Fruit fly (Drosophila melanogaster) whole organism, embryonic: ENCODE measurements around the gene CG32829.

Experiments
- Aef1 ChIP-seq: fragments of 200-800 bp; sonication (Bioruptor generic); IDR thresholded peaks from 3 replicates; pipeline ENCODE4 v1.3.6; 2022; ENCODE audit warnings: missing biosample characterization, missing genetic modification characterization
- CG10209 ChIP-seq: fragments of 200-800 bp; sonication (Bioruptor generic); optimal IDR thresholded peaks from 3 replicates; lab custom pipeline; 2017; ENCODE audit warnings: missing biosample characterization, mild to moderate bottlenecking, missing genetic modification characterization, missing genetic modification reagents
- CG10462 ChIP-seq: fragments of 200-800 bp; sonication (Bioruptor generic); optimal IDR thresholded peaks from 2 replicates; lab custom pipeline; 2016; ENCODE audit warnings: missing biosample characterization, missing genetic modification characterization
- CG12071 ChIP-seq: fragments of 200-800 bp; sonication (Bioruptor generic); optimal IDR thresholded peaks from 3 replicates; lab custom pipeline; 2018; ENCODE audit warnings: missing biosample characterization, mild to moderate bottlenecking, missing genetic modification characterization
- CG15073 ChIP-seq: fragments of 200-800 bp; sonication (Bioruptor generic); optimal IDR thresholded peaks from 2 replicates; lab custom pipeline; 2016; ENCODE audit warnings: missing biosample characterization, missing genetic modification characterization
- CG15479 ChIP-seq: fragments of 200-800 bp; sonication (Bioruptor generic); optimal IDR thresholded peaks from 3 replicates; lab custom pipeline; 2019; ENCODE audit warnings: missing biosample characterization, mild to moderate bottlenecking, missing genetic modification characterization, moderate library complexity
- CG17385 ChIP-seq: fragments of 200-800 bp; sonication (Bioruptor generic); optimal IDR thresholded peaks from 3 replicates; lab custom pipeline; 2018; ENCODE audit warnings: missing biosample characterization, mild to moderate bottlenecking, missing genetic modification characterization
- CG17829 ChIP-seq: fragments of 200-800 bp; optimal IDR thresholded peaks from 2 replicates; lab custom pipeline; 2019; ENCODE audit warnings: missing biosample characterization, mild to moderate bottlenecking, missing genetic modification characterization, moderate library complexity
- CG2120 ChIP-seq: fragments of 200-800 bp; sonication (Bioruptor generic); optimal IDR thresholded peaks from 3 replicates; lab custom pipeline; 2016; ENCODE audit warnings: missing biosample characterization, missing genetic modification characterization
- CG2202 ChIP-seq: fragments of 200-800 bp; sonication (Bioruptor generic); optimal IDR thresholded peaks from 2 replicates; lab custom pipeline; 2018; ENCODE audit warnings: missing biosample characterization, mild to moderate bottlenecking, missing genetic modification characterization
- CG2712 ChIP-seq: fragments of 200-800 bp; optimal IDR thresholded peaks from 3 replicates; lab custom pipeline; 2019; ENCODE audit warnings: missing biosample characterization, mild to moderate bottlenecking, missing genetic modification characterization, moderate library complexity
- CG32772 ChIP-seq: fragments of 200-800 bp; sonication (Bioruptor generic); IDR thresholded peaks from 2 replicates; pipeline ENCODE4 v1.3.6; 2022; ENCODE audit warnings: missing biosample characterization, missing genetic modification characterization
- CG3281 ChIP-seq: fragments of 200-800 bp; sonication (Bioruptor generic); optimal IDR thresholded peaks from 3 replicates; lab custom pipeline; 2017; ENCODE audit warnings: missing biosample characterization, mild to moderate bottlenecking, missing genetic modification characterization
- CG5180 ChIP-seq: fragments of 200-800 bp; sonication (Bioruptor generic); optimal IDR thresholded peaks from 3 replicates; lab custom pipeline; 2017; ENCODE audit warnings: missing biosample characterization, missing genetic modification characterization, mild to moderate bottlenecking, moderate library complexity, missing genetic modification reagents
- D ChIP-seq, 2 experiments: fragments of 200-800 bp in 1 of 2; fragments of >200 bp in 1 of 2; sonication (Bioruptor generic) in 1 of 2; optimal IDR thresholded peaks; 2 replicates in 1 of 2; 3 replicates in 1 of 2; lab custom pipeline; 2017; ENCODE audit warnings: mild to moderate bottlenecking in 1 of 2, missing biosample characterization in 1 of 2, missing genetic modification characterization in 1 of 2, missing genetic modification reagents in 1 of 2
- D19B ChIP-seq: fragments of 200-800 bp; sonication (Bioruptor generic); optimal IDR thresholded peaks from 2 replicates; lab custom pipeline; 2017; ENCODE audit warnings: missing biosample characterization, mild to moderate bottlenecking, missing genetic modification characterization
- Deaf1 ChIP-seq: fragments of 200-800 bp; optimal IDR thresholded peaks from 3 replicates; lab custom pipeline; 2019; ENCODE audit warnings: missing biosample characterization, mild to moderate bottlenecking, missing genetic modification characterization, moderate library complexity
- Dip2 ChIP-seq: fragments of 200-800 bp; sonication (Bioruptor generic); IDR thresholded peaks from 2 replicates; pipeline ENCODE4 v1.3.6; 2022; ENCODE audit warnings: missing biosample characterization, missing genetic modification characterization
- Dp ChIP-seq: fragments of 200-800 bp; sonication (Bioruptor generic); optimal IDR thresholded peaks from 2 replicates; lab custom pipeline; 2018; ENCODE audit warnings: missing biosample characterization, mild to moderate bottlenecking, missing genetic modification characterization, moderate library complexity
- E2f2 ChIP-seq: fragments of 200-800 bp; sonication (Bioruptor generic); IDR thresholded peaks from 2 replicates; pipeline ENCODE4 v1.3.6; 2022; ENCODE audit warnings: missing biosample characterization, missing genetic modification characterization
- Hmr ChIP-seq: fragments of 200-800 bp; sonication (Bioruptor generic); optimal IDR thresholded peaks from 3 replicates; lab custom pipeline; 2017; ENCODE audit warnings: mild to moderate bottlenecking, missing biosample characterization, missing genetic modification reagents, missing genetic modification characterization
- Hmx ChIP-seq: fragments of 200-800 bp; sonication (Bioruptor generic); optimal IDR thresholded peaks from 2 replicates; lab custom pipeline; 2016; ENCODE audit warnings: missing biosample characterization, missing genetic modification characterization
- Hr39 ChIP-seq: fragments of >200 bp; optimal IDR thresholded peaks from 2 replicates; lab custom pipeline; 2017
- MESR4 ChIP-seq: fragments of 200-800 bp; sonication (Bioruptor generic); optimal IDR thresholded peaks from 2 replicates; lab custom pipeline; 2018; ENCODE audit warnings: missing biosample characterization, mild to moderate bottlenecking, missing genetic modification characterization, moderate library complexity
- Med ChIP-seq: fragments of 200-800 bp; sonication (Bioruptor generic); peaks from one replicate; lab custom pipeline; 2016; ENCODE audit warnings: missing biosample characterization, missing genetic modification characterization, mild to moderate bottlenecking, inconsistent platforms, moderate library complexity
- Nf-YB ChIP-seq: fragments of 200-800 bp; sonication (Bioruptor generic); optimal IDR thresholded peaks from 3 replicates; lab custom pipeline; 2019; ENCODE audit warnings: missing biosample characterization, mild to moderate bottlenecking, missing genetic modification characterization, moderate library complexity
- Nf-YC ChIP-seq: fragments of 200-800 bp; optimal IDR thresholded peaks from 3 replicates; lab custom pipeline; 2019; ENCODE audit warnings: missing biosample characterization, mild to moderate bottlenecking, missing genetic modification characterization, moderate library complexity
- Opbp ChIP-seq: fragments of 200-800 bp; sonication (Bioruptor generic); IDR thresholded peaks from 3 replicates; pipeline ENCODE4 v1.3.6; 2022; ENCODE audit warnings: missing biosample characterization, missing genetic modification characterization; ENCODE audit not compliant: partially characterized antibody
- Pdp1 ChIP-seq, 2 experiments: fragments of 200-800 bp; sonication (Bioruptor generic); optimal IDR thresholded peaks; 3 replicates each; lab custom pipeline; 2016; ENCODE audit warnings: missing biosample characterization in 2 of 2, missing genetic modification characterization in 2 of 2, mild to moderate bottlenecking in 1 of 2, moderate library complexity in 1 of 2
- Ptx1 ChIP-seq: fragments of 200-800 bp; sonication (Bioruptor generic); IDR thresholded peaks from 2 replicates; pipeline ENCODE4 v1.3.6; 2022; ENCODE audit warnings: missing biosample characterization, missing genetic modification characterization
- Trl ChIP-seq, 3 experiments: fragments of >200 bp in 2 of 3; fragments of 200-800 bp in 1 of 3; sonication (Bioruptor generic) in 1 of 3; optimal IDR thresholded peaks; 2 replicates in 1 of 3; 3 replicates in 2 of 3; lab custom pipeline; 2016 to 2017; ENCODE audit warnings: missing biosample characterization in 1 of 3, missing genetic modification characterization in 1 of 3
- YL-1 ChIP-seq: fragments of 200-800 bp; sonication (Bioruptor generic); optimal IDR thresholded peaks from 3 replicates; lab custom pipeline; 2017; ENCODE audit warnings: missing biosample characterization, mild to moderate bottlenecking, missing genetic modification characterization
- bigmax ChIP-seq: fragments of 200-800 bp; sonication (Bioruptor generic); optimal IDR thresholded peaks from 2 replicates; lab custom pipeline; 2018; ENCODE audit warnings: missing biosample characterization, mild to moderate bottlenecking, missing genetic modification characterization
- bsh ChIP-seq, 2 experiments: fragments of 200-800 bp; sonication (Bioruptor generic); optimal IDR thresholded peaks; 2 replicates each; lab custom pipeline; 2017 to 2018; ENCODE audit warnings: mild to moderate bottlenecking in 2 of 2, missing biosample characterization in 2 of 2, missing genetic modification characterization in 2 of 2, moderate library complexity in 1 of 2
- chinmo ChIP-seq: fragments of 200-800 bp; sonication (Bioruptor generic); IDR thresholded peaks from 4 replicates; pipeline ENCODE4 v1.3.6; 2022; ENCODE audit warnings: missing biosample characterization, missing genetic modification characterization; ENCODE audit not compliant: partially characterized antibody
- chm ChIP-seq: fragments of 200-800 bp; sonication (Bioruptor generic); IDR thresholded peaks from 2 replicates; pipeline ENCODE4 v1.3.6; 2022; ENCODE audit warnings: missing biosample characterization, missing genetic modification characterization
- dm ChIP-seq: fragments of 200-800 bp; sonication (Bioruptor generic); optimal IDR thresholded peaks from 3 replicates; lab custom pipeline; 2016; ENCODE audit warnings: missing biosample characterization, missing genetic modification characterization
- fd96Cb ChIP-seq: fragments of 200-800 bp; sonication (Bioruptor generic); optimal IDR thresholded peaks from 2 replicates; lab custom pipeline; 2018; ENCODE audit warnings: missing biosample characterization, mild to moderate bottlenecking, missing genetic modification characterization, moderate library complexity
- gfzf ChIP-seq: fragments of 200-800 bp; sonication (Bioruptor generic); optimal IDR thresholded peaks from 2 replicates; lab custom pipeline; 2016; ENCODE audit warnings: missing biosample characterization, mild to moderate bottlenecking, missing genetic modification characterization, moderate library complexity
- insv ChIP-seq, 2 experiments: fragments of 200-800 bp; sonication (Bioruptor generic); optimal IDR thresholded peaks; 3 replicates each; lab custom pipeline; 2016 to 2018; ENCODE audit warnings: missing biosample characterization in 2 of 2, missing genetic modification characterization in 2 of 2
- kay ChIP-seq: fragments of 200-800 bp; sonication (Bioruptor generic); optimal IDR thresholded peaks from 2 replicates; lab custom pipeline; 2016; ENCODE audit warnings: missing biosample characterization, missing genetic modification characterization
- phol ChIP-seq: fragments of 200-800 bp; sonication (Bioruptor generic); optimal IDR thresholded peaks from 3 replicates; lab custom pipeline; 2018; ENCODE audit warnings: missing biosample characterization, mild to moderate bottlenecking, missing genetic modification characterization, moderate library complexity
- pzg ChIP-seq: fragments of 200-800 bp; sonication (Bioruptor generic); optimal IDR thresholded peaks from 3 replicates; lab custom pipeline; 2018; ENCODE audit warnings: missing biosample characterization, mild to moderate bottlenecking, missing genetic modification characterization, moderate library complexity
- salm ChIP-seq: fragments of 200-800 bp; sonication (Bioruptor generic); optimal IDR thresholded peaks from 2 replicates; lab custom pipeline; 2018; ENCODE audit warnings: missing biosample characterization, mild to moderate bottlenecking, missing genetic modification characterization
- sens ChIP-seq: fragments of 200-800 bp; sonication (Bioruptor generic); peaks from one replicate; lab custom pipeline; 2016; ENCODE audit warnings: missing biosample characterization, missing genetic modification characterization
- trem ChIP-seq: fragments of 200-800 bp; optimal IDR thresholded peaks from 3 replicates; lab custom pipeline; 2019; ENCODE audit warnings: missing biosample characterization, mild to moderate bottlenecking, missing genetic modification characterization, moderate library complexity

CG32829 gene

dm6 chr2L:6921360-6922090 is 5.3 kb upstream of the CG32829 start (continued):
- TF ChIP-seq bsh (GFP tag; optimal IDR thresholded peaks at IDR 0.05; lab: Kevin White, UChicago) (peak in 1 of 2 experiments; percentile 7), insv (GFP tag; optimal IDR thresholded peaks at IDR 0.05; lab: Kevin White, UChicago) (peak in 1 of 2 experiments; percentile 26), Aef1 (GFP tag; lab: Robert Waterston, UW) (no peak), CG2120 (GFP tag; lab: Kevin White, UChicago) (peak; percentile 7), Hmx (GFP tag; lab: Kevin White, UChicago) (peak; percentile 41), Ptx1 (no peak), CG17829 (tag; lab: Kevin White, UChicago) (peak; percentile 8), trem (tag; lab: Kevin White, UChicago) (peak; percentile 30), CG12071 (GFP tag; lab: Kevin White, UChicago) (no peak), CG3281 (GFP tag; lab: Kevin White, UChicago) (peak; percentile 29), kay (GFP tag; lab: Kevin White, UChicago) (peak; percentile 11), Dip2 (GFP tag; lab: Robert Waterston, UW) (no peak), sens (GFP tag; lab: Kevin White, UChicago) (peak; percentile 88), D19B (GFP tag; lab: Kevin White, UChicago) (peak; percentile 51), Med (GFP tag; lab: Kevin White, UChicago) (peak; percentile 67), E2f2 (0 out of 2 replicates have a peak, but pooled peaks have one; percentile 12), pzg (GFP tag; lab: Kevin White, UChicago) (peak; percentile 16), D (optimal IDR thresholded peaks at IDR 0.05; lab: Kevin White, UChicago) (peak; percentile 46), D (GFP tag; optimal IDR thresholded peaks at IDR 0.05; lab: Kevin White, UChicago) (no peak), fd96Cb (tag; lab: Kevin White, UChicago) (no peak), Dp (GFP tag; lab: Kevin White, UChicago) (peak; percentile 22), CG15479 (GFP tag; lab: Kevin White, UChicago) (peak; percentile 57), CG32772 (GFP tag; lab: Robert Waterston, UW) (peak; percentile 24; the same call in 1 of the 2 replicates), CG2712 (tag; lab: Kevin White, UChicago) (peak; percentile 13)

DNA sequence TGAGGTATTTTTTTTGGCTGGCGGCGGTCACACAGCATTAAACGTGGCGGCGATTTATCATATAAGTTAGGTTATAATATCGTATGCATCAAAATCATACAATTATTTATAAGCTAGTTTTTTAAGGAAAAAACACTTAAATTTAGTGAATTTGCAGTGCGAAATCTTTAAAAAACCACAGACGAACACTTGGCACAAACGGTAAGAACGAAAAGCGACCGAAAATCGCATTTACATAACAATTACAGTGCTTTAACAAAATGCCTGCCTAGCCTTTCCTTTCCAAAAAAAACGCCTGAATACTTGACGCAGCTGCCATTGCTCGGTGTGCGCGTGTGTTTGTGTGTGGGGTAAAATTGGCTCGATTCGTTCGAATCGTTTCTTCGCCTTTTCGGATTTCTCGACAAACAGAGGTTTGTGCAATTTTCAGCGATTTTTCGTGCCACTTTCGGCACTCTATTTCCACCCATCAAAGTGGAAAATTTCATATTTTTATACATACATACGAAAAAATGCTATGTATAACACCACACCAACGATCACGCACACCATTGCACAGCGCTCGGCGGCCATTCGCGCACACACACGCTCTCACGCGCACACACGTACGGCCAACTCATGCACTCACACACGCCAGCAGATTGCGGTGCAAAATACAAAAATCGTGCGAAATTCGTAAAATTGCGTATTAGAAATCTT is 4.6 kb upstream of the CG32829 start, which contains the start of gene Hrb27C:
Gene Hrb27C, plus strand, starts transcription at position 44 of the 699 bp plus-strand sequence.
- no peak for TF ChIP-seq CG15073 (GFP tag; lab: Kevin White, UChicago)
- no peak for TF ChIP-seq Opbp (GFP tag; lab: Robert Waterston, UW)
- TF ChIP-seq CG10209 (GFP tag; lab: Kevin White, UChicago) = no peak
- peak; percentile 10 for TF ChIP-seq Hmr (GFP tag; lab: Kevin White, UChicago)
- TF ChIP-seq gfzf (GFP tag; lab: Kevin White, UChicago) = peak; percentile 26
- TF ChIP-seq chinmo (GFP tag; lab: Robert Waterston, UW) = 0 out of 4 replicates have a peak, but pooled peaks have one; percentile 60
- peak in 1 of 2 experiments; percentile 86 for TF ChIP-seq Pdp1 (GFP tag; optimal IDR thresholded peaks at IDR 0.05; lab: Kevin White, UChicago)
- peak; percentile 66 for TF ChIP-seq chm (GFP tag; lab: Robert Waterston, UW)
- TF ChIP-seq YL-1 (GFP tag; lab: Kevin White, UChicago) = peak; percentile 74
- TF ChIP-seq CG2202 (tag; lab: Kevin White, UChicago) = no peak
- peak; percentile 43 for TF ChIP-seq Nf-YC (tag; lab: Kevin White, UChicago)
- TF ChIP-seq Deaf1 = peak; percentile 91
- TF ChIP-seq Nf-YB (GFP tag; lab: Kevin White, UChicago) = peak; percentile 16
- TF ChIP-seq CG5180 (GFP tag; lab: Kevin White, UChicago) = no peak
- TF ChIP-seq bigmax (GFP tag; lab: Kevin White, UChicago) = peak; percentile 96
- TF ChIP-seq salm = peak; percentile 9
- peak; percentile 1 for TF ChIP-seq CG17385 (GFP tag; lab: Kevin White, UChicago)
- TF ChIP-seq MESR4 (GFP tag; lab: Kevin White, UChicago) = peak; percentile 68
- no peak for TF ChIP-seq CG10462 (GFP tag; lab: Kevin White, UChicago)
- TF ChIP-seq phol (tag; lab: Kevin White, UChicago) = peak; percentile 12
- no peak for TF ChIP-seq Trl (optimal IDR thresholded peaks at IDR 0.05; lab: Kevin White, UChicago)
- no peak for TF ChIP-seq Trl (GFP tag; optimal IDR thresholded peaks at IDR 0.05; lab: Kevin White, UChicago)
- TF ChIP-seq dm (GFP tag; lab: Kevin White, UChicago) = peak; percentile 66
- peak; percentile 50 for TF ChIP-seq Hr39 (lab: Kevin White, UChicago)
